Worm (Caenorhabditis elegans) whole organism, L2 larva: ENCODE data around the gene nspg-7.1.

Source experiments
- fos-1 ChIP-seq: fragments of 150-350 bp; optimal IDR thresholded peaks from 2 replicates; lab custom pipeline; 2014; ENCODE audit warnings: missing biosample characterization, missing genetic modification characterization
- lin-13 ChIP-seq: fragments of 150-350 bp; optimal IDR thresholded peaks from 2 replicates; lab custom pipeline; 2014; ENCODE audit warnings: missing biosample characterization, missing genetic modification reagents, missing genetic modification characterization
- nhr-11 ChIP-seq: fragments of 150-350 bp; optimal IDR thresholded peaks from 2 replicates; lab custom pipeline; 2014; ENCODE audit warnings: missing biosample characterization, missing genetic modification characterization
- nhr-237 ChIP-seq: fragments of 150-350 bp; optimal IDR thresholded peaks from 2 replicates; lab custom pipeline; 2014; ENCODE audit warnings: missing biosample characterization, missing genetic modification characterization
- nhr-25 ChIP-seq: fragments of 150-350 bp; sonication (generic microtip); optimal IDR thresholded peaks from 3 replicates; lab custom pipeline; 2014; ENCODE audit warnings: missing biosample characterization, missing genetic modification characterization
- nhr-6 ChIP-seq: fragments of 150-350 bp; optimal IDR thresholded peaks from 2 replicates; lab custom pipeline; 2014; ENCODE audit warnings: missing biosample characterization, missing genetic modification characterization

DNA sequence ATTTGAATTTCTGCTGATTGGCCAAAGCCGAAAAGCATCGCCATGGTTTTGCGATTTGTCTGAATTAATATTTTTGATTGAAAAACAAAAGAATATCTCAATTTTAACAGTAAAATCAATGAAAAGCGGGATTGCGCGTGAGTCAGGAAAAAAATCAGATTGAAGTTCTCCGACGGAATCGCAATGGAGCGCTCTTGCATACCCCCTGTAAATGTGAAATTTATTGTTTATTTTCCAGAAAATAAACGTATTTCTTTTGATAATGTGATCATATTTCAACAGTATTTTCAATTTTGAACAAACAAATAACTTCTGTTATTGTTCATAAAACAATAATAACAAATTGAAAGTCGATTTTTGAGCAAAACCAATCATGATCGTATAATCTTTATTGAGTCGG is 10.9 kb upstream of the nspg-7.1 start, which contains the start of gene vps-26:
- TF ChIP-seq nhr-237 (no peak), lin-13 (GFP tag; lab: Kevin White, UChicago) (no peak), nhr-25 (tag; lab: Kevin White, UChicago) (no peak), nhr-11 (tag; lab: Kevin White, UChicago) (no peak), nhr-6 (no peak), fos-1 (tag; lab: Kevin White, UChicago) (peak; percentile 47)
